Worm (Caenorhabditis elegans) whole organism, L2 larva: Measurements from ENCODE around the gene W03D2.9.
A peak's percentile ranks its signal among the peaks of the same experiment; 100 is the strongest.

Experiments
- C34F6.9 ChIP-seq: fragments of 150-350 bp; optimal IDR thresholded peaks from 2 replicates; lab custom pipeline; 2014; ENCODE audit warnings: missing biosample characterization, missing genetic modification characterization
- F13H6.1 ChIP-seq: sonication (generic microtip); optimal IDR thresholded peaks from 2 replicates; lab custom pipeline; 2016; ENCODE audit warnings: missing genetic modification characterization, missing compliant biosample characterization
- R02D3.7 ChIP-seq: fragments of 150-350 bp; optimal IDR thresholded peaks from 2 replicates; lab custom pipeline; 2014; ENCODE audit warnings: missing biosample characterization, missing genetic modification characterization
- Y55F3AM.14 ChIP-seq: fragments of 200-800 bp; sonication (Bioruptor generic); optimal IDR thresholded peaks from 2 replicates; lab custom pipeline; 2018; ENCODE audit warnings: mild to moderate bottlenecking, missing genetic modification characterization, missing compliant biosample characterization
- ZK546.5 ChIP-seq: sonication (generic microtip); optimal IDR thresholded peaks from 2 replicates; lab custom pipeline; 2017; ENCODE audit warnings: missing biosample characterization, missing genetic modification characterization
- alr-1 ChIP-seq: fragments of 150-350 bp; optimal IDR thresholded peaks from 2 replicates; lab custom pipeline; 2014; ENCODE audit warnings: missing biosample characterization, missing genetic modification characterization
- aly-2 ChIP-seq: fragments of 150-350 bp; optimal IDR thresholded peaks from 2 replicates; lab custom pipeline; 2014; ENCODE audit warnings: missing biosample characterization, missing genetic modification characterization
- ama-1 ChIP-seq: fragments of 150-350 bp; optimal IDR thresholded peaks from 2 replicates; lab custom pipeline; 2018; ENCODE audit warnings: inconsistent platforms
- ceh-82 ChIP-seq: fragments of 150-350 bp; optimal IDR thresholded peaks from 2 replicates; lab custom pipeline; 2014; ENCODE audit warnings: missing biosample characterization, missing genetic modification characterization
- crh-2 ChIP-seq: sonication (generic microtip); optimal IDR thresholded peaks from 2 replicates; lab custom pipeline; 2017; ENCODE audit warnings: missing biosample characterization, missing genetic modification characterization
- dmd-4 ChIP-seq: sonication (generic microtip); optimal IDR thresholded peaks from 2 replicates; lab custom pipeline; 2017; ENCODE audit warnings: missing biosample characterization, missing genetic modification characterization
- egl-27 ChIP-seq: sonication (generic microtip); optimal IDR thresholded peaks from 3 replicates; lab custom pipeline; 2017; ENCODE audit warnings: missing biosample characterization, missing genetic modification reagents, missing genetic modification characterization
- elt-1 ChIP-seq: fragments of 150-350 bp; optimal IDR thresholded peaks from 2 replicates; lab custom pipeline; 2014; ENCODE audit warnings: missing biosample characterization, missing genetic modification characterization
- elt-3 ChIP-seq: sonication (generic microtip); optimal IDR thresholded peaks from 2 replicates; lab custom pipeline; 2017; ENCODE audit warnings: missing biosample characterization, missing genetic modification characterization
- fos-1 ChIP-seq: fragments of 150-350 bp; optimal IDR thresholded peaks from 2 replicates; lab custom pipeline; 2014; ENCODE audit warnings: missing biosample characterization, missing genetic modification characterization
- gmeb-1 ChIP-seq: fragments of 150-350 bp; optimal IDR thresholded peaks from 2 replicates; lab custom pipeline; 2014; ENCODE audit warnings: missing biosample characterization, missing genetic modification characterization
- lin-11 ChIP-seq: fragments of 150-350 bp; sonication (generic microtip); optimal IDR thresholded peaks from 2 replicates; lab custom pipeline; 2014; ENCODE audit warnings: missing biosample characterization, missing genetic modification characterization, inconsistent platforms, mixed read lengths
- lin-39 ChIP-seq: fragments of 150-350 bp; optimal IDR thresholded peaks from 2 replicates; lab custom pipeline; 2014; ENCODE audit warnings: missing biosample characterization, missing genetic modification reagents, missing genetic modification characterization
- lsy-2 ChIP-seq, 2 experiments: fragments of 150-350 bp in 1 of 2; sonication (generic microtip) in 1 of 2; optimal IDR thresholded peaks; 2 replicates each; lab custom pipeline; 2014 to 2017; ENCODE audit warnings: missing biosample characterization in 2 of 2, missing genetic modification characterization in 2 of 2
- mdl-1 ChIP-seq, 2 experiments: fragments of 150-350 bp in 1 of 2; sonication (generic microtip) in 1 of 2; optimal IDR thresholded peaks; 2 replicates each; lab custom pipeline; 2017; ENCODE audit warnings: missing biosample characterization in 2 of 2, missing genetic modification characterization in 2 of 2
- nhr-25 ChIP-seq: fragments of 150-350 bp; sonication (generic microtip); optimal IDR thresholded peaks from 3 replicates; lab custom pipeline; 2014; ENCODE audit warnings: missing biosample characterization, missing genetic modification characterization
- nhr-6 ChIP-seq: fragments of 150-350 bp; optimal IDR thresholded peaks from 2 replicates; lab custom pipeline; 2014; ENCODE audit warnings: missing biosample characterization, missing genetic modification characterization
- nhr-77 ChIP-seq: fragments of 150-350 bp; optimal IDR thresholded peaks from 2 replicates; lab custom pipeline; 2014; ENCODE audit warnings: missing biosample characterization, missing genetic modification characterization
- peb-1 ChIP-seq: fragments of 150-350 bp; optimal IDR thresholded peaks from 2 replicates; lab custom pipeline; 2014; ENCODE audit warnings: missing biosample characterization, missing genetic modification characterization
- sem-4 ChIP-seq: fragments of 150-350 bp; optimal IDR thresholded peaks from 2 replicates; lab custom pipeline; 2014; ENCODE audit warnings: missing biosample characterization, missing genetic modification reagents, missing genetic modification characterization
- sma-3 ChIP-seq: sonication (generic microtip); optimal IDR thresholded peaks from 2 replicates; lab custom pipeline; 2016; ENCODE audit warnings: missing genetic modification reagents, missing genetic modification characterization, missing compliant biosample characterization
- sma-9 ChIP-seq, 2 experiments: fragments of 150-350 bp in 1 of 2; sonication (generic microtip) in 1 of 2; optimal IDR thresholded peaks; 2 replicates each; lab custom pipeline; 2014 to 2016; ENCODE audit warnings: missing genetic modification characterization in 2 of 2, mild to moderate bottlenecking in 1 of 2, missing biosample characterization in 1 of 2, missing compliant biosample characterization in 1 of 2, missing genetic modification reagents in 1 of 2, moderate library complexity in 1 of 2
- snpc-4 ChIP-seq: fragments of 150-350 bp; optimal IDR thresholded peaks from 2 replicates; lab custom pipeline; 2014; ENCODE audit warnings: missing biosample characterization, missing genetic modification characterization
- unc-39 ChIP-seq: fragments of 150-350 bp; optimal IDR thresholded peaks from 2 replicates; lab custom pipeline; 2014; ENCODE audit warnings: missing biosample characterization, missing genetic modification characterization
- unc-55 ChIP-seq: fragments of 150-350 bp; sonication (generic microtip); optimal IDR thresholded peaks from 3 replicates; lab custom pipeline; 2014; ENCODE audit warnings: missing biosample characterization, missing genetic modification reagents, missing genetic modification characterization
- zag-1 ChIP-seq: fragments of 150-350 bp; optimal IDR thresholded peaks from 2 replicates; lab custom pipeline; 2014; ENCODE audit warnings: missing biosample characterization, missing genetic modification characterization
- ztf-1 ChIP-seq: fragments of 200-800 bp; sonication (Bioruptor generic); conservative IDR thresholded peaks from 2 replicates; pipeline ENCODE4 v1.3.6; 2022; ENCODE audit warnings: missing genetic modification characterization, missing compliant biosample characterization
- ztf-11 ChIP-seq: sonication (generic microtip); optimal IDR thresholded peaks from 2 replicates; lab custom pipeline; 2017; ENCODE audit warnings: missing biosample characterization, missing genetic modification characterization
- ztf-4 ChIP-seq: fragments of 150-350 bp; optimal IDR thresholded peaks from 2 replicates; lab custom pipeline; 2014; ENCODE audit warnings: missing biosample characterization, missing genetic modification characterization

Gene W03D2.9

DNA sequence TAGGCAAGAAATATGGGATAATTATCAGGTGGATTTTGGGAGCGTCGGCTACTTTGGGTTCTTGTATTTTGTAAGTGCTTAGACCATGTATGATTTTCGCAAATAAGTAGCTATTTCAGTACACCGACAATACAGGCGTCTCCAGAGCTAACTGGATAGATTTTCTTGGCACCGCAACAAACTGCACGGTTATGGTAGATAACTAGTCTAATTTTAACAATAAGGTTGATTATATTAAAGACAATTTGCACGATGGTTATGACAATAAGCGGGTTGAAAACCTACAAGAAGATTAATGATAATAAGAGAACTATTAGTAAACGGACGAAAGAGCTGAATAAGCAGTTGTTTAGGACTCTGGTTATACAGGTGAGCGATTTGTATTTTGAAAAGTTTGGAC is 7.2 kb downstream of the W03D2.9 start:
- TF ChIP-seq Y55F3AM.14 (GFP tag; lab: Kevin White, UChicago) (no peak), nhr-6 (no peak), nhr-25 (tag; lab: Kevin White, UChicago) (no peak), ztf-11 (tag; lab: Kevin White, UChicago) (no peak)
- TF ChIP-seq, all 48 proteins: peak for 0

- no peak for TF ChIP-seq nhr-25 (tag; lab: Kevin White, UChicago)
- TF ChIP-seq nhr-77 = no peak
- TF ChIP-seq lsy-2 (tag; optimal IDR thresholded peaks at IDR 0.05; lab: Kevin White, UChicago) = no peak
- no peak for TF ChIP-seq mdl-1 (tag; optimal IDR thresholded peaks at IDR 0.05; lab: Kevin White, UChicago)
- TF ChIP-seq elt-1 (tag; lab: Kevin White, UChicago) = no peak
- no peak for TF ChIP-seq peb-1 (tag; lab: Kevin White, UChicago)
- TF ChIP-seq, all 48 proteins: peak for 0
These were observed 10.9 kb downstream of the W03D2.9 start, which contains the start of gene ilys-6 for ce11 chrIV:4063573-4063972. TSS of gene ilys-6 (minus strand) at chrIV:4063673.

- no peak for TF ChIP-seq ZK546.5 (tag; lab: Kevin White, UChicago)
- no peak for TF ChIP-seq aly-2 (tag; lab: Kevin White, UChicago)
- TF ChIP-seq fos-1 (tag; lab: Kevin White, UChicago) = no peak
- TF ChIP-seq lin-39 (tag; lab: Kevin White, UChicago) = no peak
- TF ChIP-seq sma-9 (GFP tag; optimal IDR thresholded peaks at IDR 0.05; lab: Kevin White, UChicago) = no peak
- TF ChIP-seq sma-9 (tag; optimal IDR thresholded peaks at IDR 0.05; lab: Kevin White, UChicago) = no peak
- TF ChIP-seq peb-1 (tag; lab: Kevin White, UChicago) = no peak
- TF ChIP-seq elt-1 (tag; lab: Kevin White, UChicago) = no peak
- TF ChIP-seq ztf-4 = no peak
- no peak for TF ChIP-seq R02D3.7 (tag; lab: Kevin White, UChicago)
- TF ChIP-seq crh-2 (tag; lab: Kevin White, UChicago) = no peak
- no peak for TF ChIP-seq lsy-2 (tag; optimal IDR thresholded peaks at IDR 0.05; lab: Kevin White, UChicago)
- no peak for TF ChIP-seq lin-11 (tag; lab: Kevin White, UChicago)
- TF ChIP-seq ama-1 = no peak
- no peak for TF ChIP-seq ceh-82 (tag; lab: Kevin White, UChicago)
- no peak for TF ChIP-seq ztf-11 (tag; lab: Kevin White, UChicago)
- TF ChIP-seq gmeb-1 (tag; lab: Kevin White, UChicago) = no peak
- TF ChIP-seq ztf-1 (GFP tag; lab: Robert Waterston, UW) = no peak
- no peak for TF ChIP-seq sem-4 (tag; lab: Kevin White, UChicago)
- TF ChIP-seq dmd-4 (tag; lab: Kevin White, UChicago) = no peak
- no peak for TF ChIP-seq egl-27 (tag; lab: Kevin White, UChicago)
These were observed 19.2 kb downstream of the W03D2.9 start for ce11 chrIV:4055297-4055696.

DNA sequence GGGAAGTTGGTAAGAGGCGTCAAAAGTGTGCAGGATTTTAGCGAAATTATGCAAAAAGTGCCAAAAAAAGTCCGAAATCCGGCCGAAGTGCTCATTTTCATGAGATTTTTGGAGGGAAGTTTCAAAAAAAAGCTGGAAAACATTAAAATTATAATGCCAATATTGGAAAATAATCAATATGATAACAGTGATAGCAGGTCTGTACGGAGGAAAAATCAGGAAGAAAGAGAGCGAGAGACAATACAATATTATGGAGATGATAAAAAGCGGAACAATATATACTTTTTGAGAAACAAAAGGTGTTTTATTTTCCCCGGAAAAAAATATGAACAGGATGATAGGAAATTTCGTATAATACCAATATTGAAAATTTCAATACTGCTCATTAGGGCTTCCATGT is 21.1 kb downstream of the W03D2.9 start:
- TF ChIP-seq sma-3 (GFP tag; lab: Kevin White, UChicago) (no peak), F13H6.1 (no peak), fos-1 (tag; lab: Kevin White, UChicago) (peak; percentile 15), snpc-4 (no peak), sma-9 (GFP tag; optimal IDR thresholded peaks at IDR 0.05; lab: Kevin White, UChicago) (no peak), sma-9 (tag; optimal IDR thresholded peaks at IDR 0.05; lab: Kevin White, UChicago) (no peak), C34F6.9 (tag; lab: Kevin White, UChicago) (no peak)

DNA sequence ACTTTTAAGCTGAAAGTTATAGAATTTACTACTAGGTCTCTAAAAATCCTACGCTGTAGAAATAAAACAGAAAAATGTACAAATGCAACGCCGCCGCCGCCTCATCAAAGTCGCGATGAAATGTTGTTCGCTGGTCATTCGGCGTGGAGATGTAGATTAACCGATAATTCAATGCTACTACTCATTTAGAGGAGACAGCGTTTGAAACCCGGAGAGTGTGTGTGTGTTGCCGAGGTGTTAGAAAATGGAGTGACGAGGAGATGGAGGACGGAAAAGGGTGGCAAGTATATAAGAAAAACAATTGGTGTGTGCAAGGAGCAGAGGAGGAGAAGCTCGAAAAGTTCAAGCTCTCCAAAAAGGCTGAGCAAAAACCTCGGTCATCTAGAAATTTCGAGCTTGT is 22.2 kb downstream of the W03D2.9 start:
- TF ChIP-seq egl-27 (tag; lab: Kevin White, UChicago) = no peak
- TF ChIP-seq snpc-4 = no peak
- TF ChIP-seq alr-1 (tag; lab: Kevin White, UChicago) = no peak
- no peak for TF ChIP-seq sma-9 (GFP tag; optimal IDR thresholded peaks at IDR 0.05; lab: Kevin White, UChicago)
- no peak for TF ChIP-seq sma-9 (tag; optimal IDR thresholded peaks at IDR 0.05; lab: Kevin White, UChicago)
- no peak for TF ChIP-seq fos-1 (tag; lab: Kevin White, UChicago)
- TF ChIP-seq R02D3.7 (tag; lab: Kevin White, UChicago) = no peak
- TF ChIP-seq lin-39 (tag; lab: Kevin White, UChicago) = no peak
- TF ChIP-seq elt-3 (tag; lab: Kevin White, UChicago) = no peak
- no peak for TF ChIP-seq sma-3 (GFP tag; lab: Kevin White, UChicago)
- TF ChIP-seq unc-39 (tag; lab: Kevin White, UChicago) = no peak
- no peak for TF ChIP-seq nhr-25 (tag; lab: Kevin White, UChicago)
- TF ChIP-seq ztf-4 = no peak
- no peak for TF ChIP-seq unc-55 (GFP tag; lab: Kevin White, UChicago)
- TF ChIP-seq sem-4 (tag; lab: Kevin White, UChicago) = no peak
- no peak for TF ChIP-seq zag-1 (tag; lab: Kevin White, UChicago)
